Worm (Caenorhabditis elegans) whole organism, mixed stage, embryonic: ENCODE data around the gene T26C5.4.

ENCODE experiments used
- M03D4.4 ChIP-seq: sonication (generic microtip); optimal IDR thresholded peaks from 2 replicates; lab custom pipeline; 2017; ENCODE audit warnings: mild to moderate bottlenecking, missing genetic modification characterization, missing compliant biosample characterization
- bed-3 ChIP-seq: fragments of 200-800 bp; sonication (Bioruptor generic); optimal IDR thresholded peaks from 3 replicates; lab custom pipeline; 2018; ENCODE audit warnings: mild to moderate bottlenecking, missing genetic modification characterization, moderate library complexity, missing compliant biosample characterization
- blmp-1 ChIP-seq: fragments of 150-350 bp; optimal IDR thresholded peaks from 2 replicates; lab custom pipeline; 2014; ENCODE audit warnings: missing biosample characterization, missing genetic modification characterization
- ceh-39 ChIP-seq: fragments of 150-350 bp; optimal IDR thresholded peaks from 2 replicates; lab custom pipeline; 2014; ENCODE audit warnings: missing biosample characterization, missing genetic modification characterization
- ceh-43 ChIP-seq: fragments of 200-800 bp; sonication (Bioruptor generic); optimal IDR thresholded peaks from 2 replicates; lab custom pipeline; 2018; ENCODE audit warnings: mild to moderate bottlenecking, missing genetic modification characterization, moderate library complexity, missing compliant biosample characterization
- ceh-83 ChIP-seq: fragments of 200-800 bp; sonication (Bioruptor generic); optimal IDR thresholded peaks from 2 replicates; lab custom pipeline; 2018; ENCODE audit warnings: mild to moderate bottlenecking, missing genetic modification characterization, missing compliant biosample characterization
- ces-1 ChIP-seq: fragments of 150-350 bp; optimal IDR thresholded peaks from 2 replicates; lab custom pipeline; 2014; ENCODE audit warnings: missing biosample characterization, missing genetic modification reagents, missing genetic modification characterization
- cnd-1 ChIP-seq: fragments of 200-800 bp; sonication (Bioruptor generic); optimal IDR thresholded peaks from 2 replicates; lab custom pipeline; 2018; ENCODE audit warnings: mild to moderate bottlenecking, missing genetic modification characterization, missing compliant biosample characterization
- drap-1 ChIP-seq: fragments of 200-800 bp; sonication (Bioruptor generic); optimal IDR thresholded peaks from 3 replicates; lab custom pipeline; 2018; ENCODE audit warnings: mild to moderate bottlenecking, missing genetic modification characterization, missing compliant biosample characterization
- elt-1 ChIP-seq: sonication (generic microtip); optimal IDR thresholded peaks from 2 replicates; lab custom pipeline; 2017; ENCODE audit warnings: missing genetic modification characterization, mild to moderate bottlenecking, missing compliant biosample characterization, antibody characterized with exemption, moderate library complexity, borderline replicate concordance; ENCODE audit not compliant: insufficient read depth
- elt-3 ChIP-seq: fragments of 150-350 bp; optimal IDR thresholded peaks from 2 replicates; lab custom pipeline; 2014; ENCODE audit warnings: missing biosample characterization, missing genetic modification characterization
- flh-1 ChIP-seq: fragments of 200-800 bp; sonication (Bioruptor generic); optimal IDR thresholded peaks from 2 replicates; lab custom pipeline; 2018; ENCODE audit warnings: mild to moderate bottlenecking, missing genetic modification characterization, moderate library complexity, missing compliant biosample characterization
- ham-2 ChIP-seq: fragments of 200-800 bp; sonication (Bioruptor generic); optimal IDR thresholded peaks from 2 replicates; lab custom pipeline; 2018; ENCODE audit warnings: mild to moderate bottlenecking, missing genetic modification characterization, missing compliant biosample characterization
- hlh-1 ChIP-seq: fragments of 150-350 bp; optimal IDR thresholded peaks from 2 replicates; lab custom pipeline; 2014; ENCODE audit warnings: missing biosample characterization, missing genetic modification reagents, missing genetic modification characterization
- lin-13 ChIP-seq: fragments of 150-350 bp; optimal IDR thresholded peaks from 2 replicates; lab custom pipeline; 2014; ENCODE audit warnings: missing biosample characterization, missing genetic modification characterization
- lin-32 ChIP-seq: fragments of 200-800 bp; sonication (Bioruptor generic); optimal IDR thresholded peaks from 2 replicates; lab custom pipeline; 2018; ENCODE audit warnings: mild to moderate bottlenecking, missing genetic modification characterization, missing compliant biosample characterization
- lsy-2 ChIP-seq: fragments of 150-350 bp; optimal IDR thresholded peaks from 2 replicates; lab custom pipeline; 2014; ENCODE audit warnings: missing biosample characterization, missing genetic modification characterization
- mab-5 ChIP-seq: fragments of 150-350 bp; optimal IDR thresholded peaks from 2 replicates; lab custom pipeline; 2014; ENCODE audit warnings: missing biosample characterization, missing genetic modification characterization
- mep-1 ChIP-seq: fragments of 150-350 bp; optimal IDR thresholded peaks from 2 replicates; lab custom pipeline; 2017; ENCODE audit warnings: missing biosample characterization, missing genetic modification reagents, missing genetic modification characterization, inconsistent platforms
- mls-2 ChIP-seq: sonication (generic microtip); optimal IDR thresholded peaks from 2 replicates; lab custom pipeline; 2016; ENCODE audit warnings: mild to moderate bottlenecking, missing genetic modification characterization, moderate library complexity, missing compliant biosample characterization
- nhr-12 ChIP-seq: fragments of 150-350 bp; optimal IDR thresholded peaks from 2 replicates; lab custom pipeline; 2014; ENCODE audit warnings: missing biosample characterization, missing genetic modification characterization
- nhr-2 ChIP-seq: fragments of 150-350 bp; optimal IDR thresholded peaks from 2 replicates; lab custom pipeline; 2014; ENCODE audit warnings: missing biosample characterization, missing genetic modification characterization
- nhr-237 ChIP-seq: fragments of 150-350 bp; optimal IDR thresholded peaks from 2 replicates; lab custom pipeline; 2014; ENCODE audit warnings: missing biosample characterization, missing genetic modification characterization
- nhr-28 ChIP-seq: fragments of 150-350 bp; optimal IDR thresholded peaks from 2 replicates; lab custom pipeline; 2014; ENCODE audit warnings: missing biosample characterization, missing genetic modification characterization
- nhr-76 ChIP-seq: sonication (generic microtip); optimal IDR thresholded peaks from 2 replicates; lab custom pipeline; 2017; ENCODE audit warnings: missing biosample characterization, missing genetic modification characterization
- pha-4 ChIP-seq: fragments of 150-350 bp; optimal IDR thresholded peaks from 2 replicates; lab custom pipeline; 2018; ENCODE audit warnings: missing biosample characterization, missing genetic modification reagents, missing genetic modification characterization
- sem-2 ChIP-seq: fragments of 200-800 bp; sonication (Bioruptor generic); optimal IDR thresholded peaks from 2 replicates; lab custom pipeline; 2018; ENCODE audit warnings: mild to moderate bottlenecking, missing genetic modification characterization, missing compliant biosample characterization
- snpc-4 ChIP-seq: fragments of 150-350 bp; optimal IDR thresholded peaks from 2 replicates; lab custom pipeline; 2014; ENCODE audit warnings: missing biosample characterization, missing genetic modification characterization
- sptf-1 ChIP-seq: sonication (generic microtip); optimal IDR thresholded peaks from 2 replicates; lab custom pipeline; 2017; ENCODE audit warnings: mild to moderate bottlenecking, missing genetic modification characterization, moderate library complexity, missing compliant biosample characterization
- tbx-8 ChIP-seq: fragments of 200-800 bp; sonication (Bioruptor generic); optimal IDR thresholded peaks from 2 replicates; lab custom pipeline; 2018; ENCODE audit warnings: mild to moderate bottlenecking, missing genetic modification characterization, moderate library complexity, missing compliant biosample characterization
- unc-120 ChIP-seq: sonication (generic microtip); optimal IDR thresholded peaks from 2 replicates; lab custom pipeline; 2017; ENCODE audit warnings: missing genetic modification characterization, missing compliant biosample characterization; ENCODE audit not compliant: poor library complexity, severe bottlenecking
- unc-39 ChIP-seq: fragments of 150-350 bp; optimal IDR thresholded peaks from 2 replicates; lab custom pipeline; 2014; ENCODE audit warnings: missing biosample characterization, missing genetic modification characterization
- unc-62 ChIP-seq: fragments of 150-350 bp; optimal IDR thresholded peaks from 2 replicates; lab custom pipeline; 2014; ENCODE audit warnings: missing biosample characterization, missing genetic modification reagents, missing genetic modification characterization
- zip-8 ChIP-seq: fragments of 150-350 bp; optimal IDR thresholded peaks from 2 replicates; lab custom pipeline; 2014; ENCODE audit warnings: missing biosample characterization, missing genetic modification characterization
- ztf-11 ChIP-seq: fragments of 150-350 bp; optimal IDR thresholded peaks from 2 replicates; lab custom pipeline; 2014; ENCODE audit warnings: missing biosample characterization, missing genetic modification characterization

T26C5.4 gene

ce11 chrII:9277153-9277552 is 26.8 kb upstream of the T26C5.4 start:
- TF ChIP-seq ceh-39 (tag; lab: Kevin White, UChicago) (no peak), ztf-11 (no peak), elt-3 (tag; lab: Kevin White, UChicago) (no peak), elt-1 (no peak), nhr-2 (tag; lab: Kevin White, UChicago) (no peak), sptf-1 (tag; lab: Kevin White, UChicago) (no peak), lin-13 (tag; lab: Kevin White, UChicago) (no peak), drap-1 (GFP tag; lab: Kevin White, UChicago) (no peak), nhr-12 (tag; lab: Kevin White, UChicago) (no peak), zip-8 (tag; lab: Kevin White, UChicago) (no peak), unc-62 (GFP tag; lab: Kevin White, UChicago) (no peak), unc-120 (tag; lab: Kevin White, UChicago) (no peak), bed-3 (GFP tag; lab: Kevin White, UChicago) (no peak), M03D4.4 (tag; lab: Kevin White, UChicago) (no peak), mls-2 (tag; lab: Kevin White, UChicago) (no peak), nhr-237 (no peak), sem-2 (GFP tag; lab: Kevin White, UChicago) (no peak), hlh-1 (tag; lab: Kevin White, UChicago) (no peak), mab-5 (no peak), tbx-8 (GFP tag; lab: Kevin White, UChicago) (no peak)

ce11 chrII:9275173-9275572 is 24.9 kb upstream of the T26C5.4 start:
- TF ChIP-seq zip-8 (tag; lab: Kevin White, UChicago) (no peak), pha-4 (tag; lab: Kevin White, UChicago) (no peak), nhr-28 (tag; lab: Kevin White, UChicago) (no peak), nhr-12 (tag; lab: Kevin White, UChicago) (no peak), nhr-76 (tag; lab: Kevin White, UChicago) (no peak), ceh-83 (GFP tag; lab: Kevin White, UChicago) (no peak), bed-3 (GFP tag; lab: Kevin White, UChicago) (no peak), unc-62 (GFP tag; lab: Kevin White, UChicago) (no peak), nhr-2 (tag; lab: Kevin White, UChicago) (no peak), lsy-2 (tag; lab: Kevin White, UChicago) (no peak), ces-1 (GFP tag; lab: Kevin White, UChicago) (no peak), mls-2 (tag; lab: Kevin White, UChicago) (no peak), elt-3 (tag; lab: Kevin White, UChicago) (no peak), ceh-39 (tag; lab: Kevin White, UChicago) (no peak)

ce11 chrII:9274734-9275133 is 24.4 kb upstream of the T26C5.4 start:
- TF ChIP-seq mls-2 (tag; lab: Kevin White, UChicago): no peak
- TF ChIP-seq ztf-11: no peak
- no peak for TF ChIP-seq blmp-1 (tag; lab: Kevin White, UChicago)
- no peak for TF ChIP-seq drap-1 (GFP tag; lab: Kevin White, UChicago)
- no peak for TF ChIP-seq ceh-43 (GFP tag; lab: Kevin White, UChicago)
- no peak for TF ChIP-seq ceh-83 (GFP tag; lab: Kevin White, UChicago)
- TF ChIP-seq lin-32 (GFP tag; lab: Kevin White, UChicago): no peak
- TF ChIP-seq ham-2 (GFP tag; lab: Kevin White, UChicago): no peak
- TF ChIP-seq hlh-1 (tag; lab: Kevin White, UChicago): no peak
- TF ChIP-seq bed-3 (GFP tag; lab: Kevin White, UChicago): no peak
- no peak for TF ChIP-seq nhr-12 (tag; lab: Kevin White, UChicago)
- no peak for TF ChIP-seq nhr-237
- no peak for TF ChIP-seq M03D4.4 (tag; lab: Kevin White, UChicago)
- TF ChIP-seq, all 35 proteins: peak for 0

- TF ChIP-seq unc-120 (tag; lab: Kevin White, UChicago) (peak; percentile 79), hlh-1 (tag; lab: Kevin White, UChicago) (peak; percentile 80), flh-1 (GFP tag; lab: Kevin White, UChicago) (no peak), mab-5 (no peak), unc-39 (tag; lab: Kevin White, UChicago) (no peak), lsy-2 (tag; lab: Kevin White, UChicago) (peak; percentile 19), lin-13 (tag; lab: Kevin White, UChicago) (no peak), ceh-39 (tag; lab: Kevin White, UChicago) (peak; percentile 28), snpc-4 (no peak), ces-1 (GFP tag; lab: Kevin White, UChicago) (peak; percentile 86), nhr-12 (tag; lab: Kevin White, UChicago) (no peak), unc-62 (GFP tag; lab: Kevin White, UChicago) (peak; percentile 63), lin-32 (GFP tag; lab: Kevin White, UChicago) (peak; percentile 10), mls-2 (tag; lab: Kevin White, UChicago) (peak; percentile 20), cnd-1 (tag; lab: Kevin White, UChicago) (peak; percentile 65), ceh-43 (GFP tag; lab: Kevin White, UChicago) (no peak), tbx-8 (GFP tag; lab: Kevin White, UChicago) (no peak), ztf-11 (no peak), sem-2 (GFP tag; lab: Kevin White, UChicago) (no peak), pha-4 (tag; lab: Kevin White, UChicago) (peak; percentile 58), mep-1 (tag; lab: Kevin White, UChicago) (peak; percentile 32)
Measured at ce11 chrII:9273984-9274383, 23.7 kb upstream of the T26C5.4 start.
